Worm (Caenorhabditis elegans) whole organism, L2 larva: ENCODE data around the gene grk-2.

Experiments used
- C34F6.9 ChIP-seq: fragments of 150-350 bp; optimal IDR thresholded peaks from 2 replicates; lab custom pipeline; 2014; ENCODE audit warnings: missing biosample characterization, missing genetic modification characterization
- ama-1 ChIP-seq: fragments of 150-350 bp; optimal IDR thresholded peaks from 2 replicates; lab custom pipeline; 2018; ENCODE audit warnings: inconsistent platforms
- lsy-2 ChIP-seq, 2 experiments: fragments of 150-350 bp in 1 of 2; sonication (generic microtip) in 1 of 2; optimal IDR thresholded peaks; 2 replicates each; lab custom pipeline; 2014 to 2017; ENCODE audit warnings: missing biosample characterization in 2 of 2, missing genetic modification characterization in 2 of 2
- mbf-1 ChIP-seq: sonication (generic microtip); optimal IDR thresholded peaks from 2 replicates; lab custom pipeline; 2017; ENCODE audit warnings: missing biosample characterization, missing genetic modification characterization
- nhr-10 ChIP-seq: sonication (generic microtip); optimal IDR thresholded peaks from 2 replicates; lab custom pipeline; 2017; ENCODE audit warnings: missing biosample characterization, missing genetic modification characterization
- nhr-237 ChIP-seq: fragments of 150-350 bp; optimal IDR thresholded peaks from 2 replicates; lab custom pipeline; 2014; ENCODE audit warnings: missing biosample characterization, missing genetic modification characterization
- ztf-11 ChIP-seq: sonication (generic microtip); optimal IDR thresholded peaks from 2 replicates; lab custom pipeline; 2017; ENCODE audit warnings: missing biosample characterization, missing genetic modification characterization

DNA sequence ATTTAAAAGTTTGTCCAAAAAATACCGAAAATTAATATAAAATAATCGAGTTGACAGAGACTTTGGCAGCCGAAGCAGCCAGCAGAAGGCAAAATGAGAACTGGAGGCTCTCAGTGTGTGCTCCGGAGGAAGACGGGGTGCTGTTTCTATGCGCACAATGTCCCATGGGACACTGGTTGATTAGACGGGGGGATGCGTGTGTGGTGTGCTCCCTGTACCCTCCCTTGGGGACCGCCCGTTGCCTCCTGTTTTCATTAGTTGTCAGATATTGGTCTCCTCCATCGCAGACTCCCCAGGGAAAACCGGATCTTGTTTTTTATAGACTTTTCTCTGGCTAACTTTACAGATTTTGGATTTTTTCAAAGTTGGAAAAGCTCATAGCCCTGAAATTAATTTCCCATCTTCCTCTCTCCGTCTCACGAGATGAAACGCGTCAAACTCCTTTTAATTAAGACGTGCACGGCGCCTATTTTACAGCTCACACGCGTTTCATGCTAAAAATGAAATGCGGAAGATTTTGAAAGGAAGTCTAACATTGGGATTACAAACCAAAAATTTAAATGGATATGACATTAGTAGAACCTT lies 10.7 kb upstream of the grk-2 start, which contains the start of gene C09F5.3:
- TF ChIP-seq mbf-1 (no peak), nhr-10 (tag; lab: Kevin White, UChicago) (no peak), C34F6.9 (tag; lab: Kevin White, UChicago) (no peak), nhr-237 (no peak), ztf-11 (tag; lab: Kevin White, UChicago) (no peak), lsy-2 (tag; optimal IDR thresholded peaks at IDR 0.05; lab: Kevin White, UChicago) (no peak), ama-1 (lab: Kevin White, UChicago) (no peak)
